Fruit fly (Drosophila melanogaster): ENCODE measurements around the gene CG33635.

CG33635 gene

dm6 chr2L:136131-136426 lies 22.4 kb downstream of the CG33635 start:
- no peak for TF ChIP-seq cic (GFP tag; optimal IDR thresholded peaks at IDR 0.05)
- TF ChIP-seq ovo (GFP tag; optimal IDR thresholded peaks at IDR 0.05), result no peak
- no peak for TF ChIP-seq CG14711 (tag; optimal IDR thresholded peaks at IDR 0.05)
- no peak for TF ChIP-seq cnc (optimal IDR thresholded peaks at IDR 0.05)
- TF ChIP-seq pad (GFP tag; optimal IDR thresholded peaks at IDR 0.05), result no peak
- no peak for TF ChIP-seq bab1 (GFP tag; optimal IDR thresholded peaks at IDR 0.05)
- no peak for TF ChIP-seq kay (GFP tag; ENCODE audit: borderline replicate concordance)
- TF ChIP-seq CG33017 (tag; optimal IDR thresholded peaks at IDR 0.05), result no peak
- TF ChIP-seq CG7101 (tag; optimal IDR thresholded peaks at IDR 0.05), result no peak
- TF ChIP-seq Hr96 (GFP tag; optimal IDR thresholded peaks at IDR 0.05), result no peak
- TF ChIP-seq CG11617 (GFP tag; optimal IDR thresholded peaks at IDR 0.05), result no peak
- no peak for TF ChIP-seq toe (GFP tag; optimal IDR thresholded peaks at IDR 0.05)
- no peak for TF ChIP-seq Mnt (GFP tag; optimal IDR thresholded peaks at IDR 0.05)
- no peak for TF ChIP-seq CG7045 (GFP tag; optimal IDR thresholded peaks at IDR 0.05)
- TF ChIP-seq Crg-1 (GFP tag; optimal IDR thresholded peaks at IDR 0.05), result no peak
- no peak for TF ChIP-seq Clk (GFP tag; optimal IDR thresholded peaks at IDR 0.05)

- TF ChIP-seq tj (GFP tag; optimal IDR thresholded peaks at IDR 0.05) (no peak), kay (GFP tag; ENCODE audit: borderline replicate concordance) (peak; percentile 30), Mnt (GFP tag; optimal IDR thresholded peaks at IDR 0.05) (no peak)
Observed at dm6 chr2L:135383-136130, 22.9 kb downstream of the CG33635 start.

DNA sequence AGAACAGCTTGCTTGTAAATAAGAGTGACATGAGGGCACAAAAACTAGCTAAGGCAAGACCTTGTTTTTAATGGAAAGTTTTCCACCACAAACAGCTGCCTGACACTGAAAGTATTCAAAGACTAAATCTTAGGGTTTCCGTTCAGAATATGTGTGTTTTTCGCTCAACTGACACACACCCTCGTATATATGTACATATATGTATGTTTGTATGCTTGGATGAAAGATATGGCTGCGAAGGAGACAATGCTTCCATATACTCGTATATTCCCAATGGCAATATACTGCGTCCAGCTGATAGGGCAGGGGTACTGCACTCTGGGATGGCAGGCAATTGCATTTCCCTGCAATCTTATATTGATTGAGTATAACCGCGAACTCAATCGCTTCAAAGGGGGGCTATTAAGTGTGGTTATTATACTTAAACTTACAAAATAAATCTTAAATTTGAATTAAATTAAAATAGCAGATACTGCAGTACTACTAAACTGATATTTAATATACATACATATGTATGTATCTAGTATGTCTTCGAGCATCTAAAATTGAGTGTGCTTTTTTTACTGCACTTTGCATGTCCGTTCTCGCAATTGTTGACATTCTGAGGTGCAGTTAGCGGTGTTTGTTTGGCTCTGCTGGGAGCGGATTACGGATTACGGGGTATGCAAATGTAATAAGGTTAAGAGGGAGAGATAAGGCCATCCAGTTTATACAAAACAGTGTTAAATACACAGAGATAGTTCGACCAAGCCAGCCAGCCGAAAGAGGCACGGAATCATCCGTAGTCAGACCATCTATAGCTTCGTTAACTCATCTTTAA lies 23.7 kb downstream of the CG33635 start:
- TF ChIP-seq CG33017 (tag; optimal IDR thresholded peaks at IDR 0.05), result no peak
- no peak for TF ChIP-seq Clk (GFP tag; optimal IDR thresholded peaks at IDR 0.05)
- TF ChIP-seq cnc (optimal IDR thresholded peaks at IDR 0.05), result no peak
- peak; percentile 94 for TF ChIP-seq kay (GFP tag; ENCODE audit: borderline replicate concordance)
- peak; percentile 16 for TF ChIP-seq CG1620 (GFP tag; optimal IDR thresholded peaks at IDR 0.05)
- TF ChIP-seq Hr96 (GFP tag; optimal IDR thresholded peaks at IDR 0.05), result no peak
- no peak for TF ChIP-seq CG7045 (GFP tag; optimal IDR thresholded peaks at IDR 0.05)
- TF ChIP-seq tj (GFP tag; optimal IDR thresholded peaks at IDR 0.05), result no peak
- TF ChIP-seq pad (GFP tag; optimal IDR thresholded peaks at IDR 0.05), result no peak
- peak; percentile 21 for TF ChIP-seq Mnt (GFP tag; optimal IDR thresholded peaks at IDR 0.05)
- TF ChIP-seq CG7101 (tag; optimal IDR thresholded peaks at IDR 0.05), result peak; percentile 18
- TF ChIP-seq bab1 (GFP tag; optimal IDR thresholded peaks at IDR 0.05), result no peak
- TF ChIP-seq CG12768 (GFP tag; optimal IDR thresholded peaks at IDR 0.05), result peak; percentile 13
- peak; percentile 29 for TF ChIP-seq Crg-1 (GFP tag; optimal IDR thresholded peaks at IDR 0.05)
- peak; percentile 21 for TF ChIP-seq CG11617 (GFP tag; optimal IDR thresholded peaks at IDR 0.05)
- no peak for TF ChIP-seq CG5204 (GFP tag; optimal IDR thresholded peaks at IDR 0.05)
- TF ChIP-seq toe (GFP tag; optimal IDR thresholded peaks at IDR 0.05), result peak; percentile 5
- TF ChIP-seq cic (GFP tag; optimal IDR thresholded peaks at IDR 0.05), result peak; percentile 31
- TF ChIP-seq ovo (GFP tag; optimal IDR thresholded peaks at IDR 0.05), result no peak
- TF ChIP-seq CG14711 (tag; optimal IDR thresholded peaks at IDR 0.05), result no peak

- TF ChIP-seq CG11617 (GFP tag; optimal IDR thresholded peaks at IDR 0.05) (peak; percentile 8), CG5204 (GFP tag; optimal IDR thresholded peaks at IDR 0.05) (no peak), Hr96 (GFP tag; optimal IDR thresholded peaks at IDR 0.05) (peak; percentile 10), tj (GFP tag; optimal IDR thresholded peaks at IDR 0.05) (peak; percentile 26), Clk (GFP tag; optimal IDR thresholded peaks at IDR 0.05) (no peak), cnc (optimal IDR thresholded peaks at IDR 0.05) (no peak), CG7101 (tag; optimal IDR thresholded peaks at IDR 0.05) (peak; percentile 19), bab1 (GFP tag; optimal IDR thresholded peaks at IDR 0.05) (peak; percentile 64), CG12768 (GFP tag; optimal IDR thresholded peaks at IDR 0.05) (peak; percentile 68), CG7045 (GFP tag; optimal IDR thresholded peaks at IDR 0.05) (peak; percentile 12), CG14711 (tag; optimal IDR thresholded peaks at IDR 0.05) (peak; percentile 29), pad (GFP tag; optimal IDR thresholded peaks at IDR 0.05) (peak; percentile 95), Crg-1 (GFP tag; optimal IDR thresholded peaks at IDR 0.05) (no peak), toe (GFP tag; optimal IDR thresholded peaks at IDR 0.05) (peak; percentile 43), Mnt (GFP tag; optimal IDR thresholded peaks at IDR 0.05) (peak; percentile 21), ovo (GFP tag; optimal IDR thresholded peaks at IDR 0.05) (peak; percentile 86), CG33017 (tag; optimal IDR thresholded peaks at IDR 0.05) (no peak), cic (GFP tag; optimal IDR thresholded peaks at IDR 0.05) (peak; percentile 68), CG1620 (GFP tag; optimal IDR thresholded peaks at IDR 0.05) (peak; percentile 37), kay (GFP tag; ENCODE audit: borderline replicate concordance) (peak; percentile 86)
Observed at dm6 chr2L:131466-132270, 26.8 kb downstream of the CG33635 start, which contains the start of gene Gs1. TSS of gene Gs1 (plus strand) at chr2L:132077.

DNA sequence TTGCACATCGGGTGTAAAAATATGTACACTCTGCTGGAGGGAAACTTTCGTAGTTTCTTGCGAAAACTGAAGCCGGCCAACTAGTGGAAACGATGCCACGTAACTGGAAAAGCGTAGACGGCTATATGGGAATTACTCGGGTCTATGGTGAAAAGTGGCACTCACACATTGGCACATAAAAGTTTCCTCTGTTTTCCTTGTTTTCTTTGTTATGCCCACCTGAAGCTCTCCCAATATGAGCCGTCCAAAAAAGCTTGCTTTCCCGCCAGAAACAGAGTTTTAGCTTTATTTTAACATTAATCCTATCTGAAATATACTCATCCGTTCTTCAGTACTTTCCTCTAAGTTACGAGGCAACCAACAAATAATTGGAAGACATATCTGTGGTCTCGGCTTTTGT lies 27.8 kb downstream of the CG33635 start, which contains the start of gene CG3164:
Gene CG3164, minus strand, starts transcription at position 101 of the 400 bp plus-strand sequence.
- TF ChIP-seq CG7101 (tag; optimal IDR thresholded peaks at IDR 0.05) (no peak), CG33017 (tag; optimal IDR thresholded peaks at IDR 0.05) (no peak), cnc (optimal IDR thresholded peaks at IDR 0.05) (no peak), CG1620 (GFP tag; optimal IDR thresholded peaks at IDR 0.05) (no peak), pad (GFP tag; optimal IDR thresholded peaks at IDR 0.05) (no peak), Clk (GFP tag; optimal IDR thresholded peaks at IDR 0.05) (no peak), Crg-1 (GFP tag; optimal IDR thresholded peaks at IDR 0.05) (no peak), toe (GFP tag; optimal IDR thresholded peaks at IDR 0.05) (no peak), CG11617 (GFP tag; optimal IDR thresholded peaks at IDR 0.05) (no peak), CG12768 (GFP tag; optimal IDR thresholded peaks at IDR 0.05) (no peak), CG7045 (GFP tag; optimal IDR thresholded peaks at IDR 0.05) (no peak), Hr96 (GFP tag; optimal IDR thresholded peaks at IDR 0.05) (no peak)
